Fruit fly (Drosophila melanogaster) whole organism, embryonic: ENCODE measurements around the gene CG4267.

Experiments
- BtbVII ChIP-seq: fragments of 200-800 bp; sonication (Bioruptor generic); optimal IDR thresholded peaks from 3 replicates; lab custom pipeline; 2017; ENCODE audit warnings: missing biosample characterization, mild to moderate bottlenecking, missing genetic modification characterization
- CG10565 ChIP-seq: fragments of 200-800 bp; sonication (Bioruptor generic); optimal IDR thresholded peaks from 3 replicates; lab custom pipeline; 2016; ENCODE audit warnings: missing biosample characterization, mild to moderate bottlenecking, missing genetic modification characterization
- CG12942 ChIP-seq: fragments of 200-800 bp; sonication (Bioruptor generic); optimal IDR thresholded peaks from 3 replicates; lab custom pipeline; 2016; ENCODE audit warnings: missing biosample characterization, missing genetic modification characterization
- CG13624 ChIP-seq: fragments of 200-800 bp; sonication (Bioruptor generic); optimal IDR thresholded peaks from 2 replicates; lab custom pipeline; 2016; ENCODE audit warnings: missing biosample characterization, missing genetic modification characterization
- CG14965 ChIP-seq: fragments of 200-800 bp; sonication (Bioruptor generic); optimal IDR thresholded peaks from 2 replicates; lab custom pipeline; 2016; ENCODE audit warnings: missing biosample characterization, missing genetic modification characterization, borderline replicate concordance
- CG1603 ChIP-seq: fragments of 200-800 bp; sonication (Bioruptor generic); optimal IDR thresholded peaks from 2 replicates; lab custom pipeline; 2019; ENCODE audit warnings: missing biosample characterization, mild to moderate bottlenecking, missing genetic modification characterization, moderate library complexity
- CG17912 ChIP-seq: fragments of 200-800 bp; sonication (Bioruptor generic); optimal IDR thresholded peaks from 2 replicates; lab custom pipeline; 2018; ENCODE audit warnings: missing biosample characterization, mild to moderate bottlenecking, missing genetic modification characterization
- CG2116 ChIP-seq: fragments of 200-800 bp; sonication (Bioruptor generic); optimal IDR thresholded peaks from 3 replicates; lab custom pipeline; 2018; ENCODE audit warnings: missing biosample characterization, mild to moderate bottlenecking, missing genetic modification characterization
- CG34422 ChIP-seq: fragments of 200-800 bp; sonication (Bioruptor generic); IDR thresholded peaks from 3 replicates; pipeline ENCODE4 v1.3.6; 2022; ENCODE audit warnings: missing biosample characterization, missing genetic modification characterization
- CG6654 ChIP-seq: fragments of 200-800 bp; sonication (Bioruptor generic); optimal IDR thresholded peaks from 2 replicates; lab custom pipeline; 2017; ENCODE audit warnings: missing biosample characterization, mild to moderate bottlenecking, missing genetic modification characterization
- CG6813 ChIP-seq: fragments of 200-800 bp; sonication (Bioruptor generic); optimal IDR thresholded peaks from 2 replicates; lab custom pipeline; 2017; ENCODE audit warnings: missing biosample characterization, missing genetic modification characterization, mild to moderate bottlenecking, moderate library complexity, missing genetic modification reagents
- CG9609 ChIP-seq: fragments of 200-800 bp; sonication (Bioruptor generic); optimal IDR thresholded peaks from 3 replicates; lab custom pipeline; 2016; ENCODE audit warnings: missing biosample characterization, missing genetic modification characterization
- CG9817 ChIP-seq: fragments of 200-800 bp; sonication (Bioruptor generic); optimal IDR thresholded peaks from 2 replicates; lab custom pipeline; 2018; ENCODE audit warnings: missing biosample characterization, mild to moderate bottlenecking, missing genetic modification characterization, moderate library complexity
- CG9876 ChIP-seq: fragments of 200-800 bp; sonication (Bioruptor generic); optimal IDR thresholded peaks from 2 replicates; lab custom pipeline; 2016; ENCODE audit warnings: missing biosample characterization, missing genetic modification characterization
- CG9932 ChIP-seq: fragments of 200-800 bp; sonication (Bioruptor generic); IDR thresholded peaks from 2 replicates; pipeline ENCODE4 v1.3.6; 2022; ENCODE audit warnings: missing biosample characterization, missing genetic modification characterization
- Deaf1 ChIP-seq: fragments of 200-800 bp; optimal IDR thresholded peaks from 3 replicates; lab custom pipeline; 2019; ENCODE audit warnings: missing biosample characterization, mild to moderate bottlenecking, missing genetic modification characterization, moderate library complexity
- Fer3 ChIP-seq: fragments of 200-800 bp; sonication (Bioruptor generic); optimal IDR thresholded peaks from 2 replicates; lab custom pipeline; 2018; ENCODE audit warnings: missing biosample characterization, mild to moderate bottlenecking, missing genetic modification characterization, moderate library complexity
- HLHmδ ChIP-seq: fragments of 200-800 bp; sonication (Bioruptor generic); optimal IDR thresholded peaks from 2 replicates; lab custom pipeline; 2018; ENCODE audit warnings: missing biosample characterization, mild to moderate bottlenecking, missing genetic modification characterization, moderate library complexity
- Hsf ChIP-seq: fragments of 200-800 bp; sonication (Bioruptor generic); optimal IDR thresholded peaks from 3 replicates; lab custom pipeline; 2016; ENCODE audit warnings: missing biosample characterization, missing genetic modification characterization
- Kr ChIP-seq: fragments of 200-800 bp; sonication (Bioruptor generic); optimal IDR thresholded peaks from 2 replicates; lab custom pipeline; 2017; ENCODE audit warnings: missing biosample characterization, mild to moderate bottlenecking, missing genetic modification characterization
- Max ChIP-seq: fragments of 200-800 bp; sonication (Bioruptor generic); optimal IDR thresholded peaks from 2 replicates; lab custom pipeline; 2016; ENCODE audit warnings: missing biosample characterization, mild to moderate bottlenecking, missing genetic modification characterization
- Opbp ChIP-seq: fragments of 200-800 bp; sonication (Bioruptor generic); IDR thresholded peaks from 3 replicates; pipeline ENCODE4 v1.3.6; 2022; ENCODE audit warnings: missing biosample characterization, missing genetic modification characterization; ENCODE audit not compliant: partially characterized antibody
- Pdp1 ChIP-seq, 2 experiments: fragments of 200-800 bp; sonication (Bioruptor generic); optimal IDR thresholded peaks; 3 replicates each; lab custom pipeline; 2016; ENCODE audit warnings: missing biosample characterization in 2 of 2, missing genetic modification characterization in 2 of 2, mild to moderate bottlenecking in 1 of 2, moderate library complexity in 1 of 2
- Rx ChIP-seq: fragments of 200-800 bp; sonication (Bioruptor generic); IDR thresholded peaks from 2 replicates; pipeline ENCODE4 v1.3.6; 2022; ENCODE audit warnings: missing biosample characterization, missing genetic modification characterization
- amos ChIP-seq: fragments of 200-800 bp; sonication (Bioruptor generic); IDR thresholded peaks from 2 replicates; pipeline ENCODE4 v1.3.6; 2022; ENCODE audit warnings: missing biosample characterization, missing genetic modification characterization; ENCODE audit not compliant: partially characterized antibody
- ara ChIP-seq: fragments of 200-800 bp; sonication (Bioruptor generic); IDR thresholded peaks from 2 replicates; pipeline ENCODE4 v1.3.6; 2022; ENCODE audit warnings: missing biosample characterization, missing genetic modification characterization
- bsh ChIP-seq, 2 experiments: fragments of 200-800 bp; sonication (Bioruptor generic); optimal IDR thresholded peaks; 2 replicates each; lab custom pipeline; 2017 to 2018; ENCODE audit warnings: mild to moderate bottlenecking in 2 of 2, missing biosample characterization in 2 of 2, missing genetic modification characterization in 2 of 2, moderate library complexity in 1 of 2
- chm ChIP-seq: fragments of 200-800 bp; sonication (Bioruptor generic); IDR thresholded peaks from 2 replicates; pipeline ENCODE4 v1.3.6; 2022; ENCODE audit warnings: missing biosample characterization, missing genetic modification characterization
- dati ChIP-seq: fragments of 200-800 bp; sonication (Bioruptor generic); IDR thresholded peaks from 2 replicates; pipeline ENCODE4 v1.3.6; 2022; ENCODE audit warnings: missing biosample characterization, missing genetic modification characterization
- gcm ChIP-seq: fragments of 200-800 bp; sonication (Bioruptor generic); optimal IDR thresholded peaks from 2 replicates; lab custom pipeline; 2019; ENCODE audit warnings: missing biosample characterization, mild to moderate bottlenecking, missing genetic modification characterization, moderate library complexity
- grn ChIP-seq: fragments of 200-800 bp; sonication (Bioruptor generic); optimal IDR thresholded peaks from 3 replicates; lab custom pipeline; 2017; ENCODE audit warnings: missing biosample characterization, missing genetic modification characterization
- gsb ChIP-seq: fragments of 200-800 bp; sonication (Bioruptor generic); IDR thresholded peaks from 2 replicates; pipeline ENCODE4 v1.3.6; 2022; ENCODE audit warnings: missing biosample characterization, missing genetic modification characterization
- hb ChIP-seq: fragments of 200-800 bp; sonication (Bioruptor generic); IDR thresholded peaks from 3 replicates; pipeline ENCODE4 v1.3.6; 2022; ENCODE audit warnings: missing biosample characterization, missing genetic modification characterization; ENCODE audit not compliant: partially characterized antibody
- her ChIP-seq: fragments of 200-800 bp; sonication (Bioruptor generic); optimal IDR thresholded peaks from 2 replicates; lab custom pipeline; 2016; ENCODE audit warnings: missing biosample characterization, missing genetic modification characterization
- lilli ChIP-seq: fragments of 200-800 bp; sonication (Bioruptor generic); optimal IDR thresholded peaks from 3 replicates; lab custom pipeline; 2016; ENCODE audit warnings: missing biosample characterization, missing genetic modification characterization
- lov ChIP-seq, 2 experiments: fragments of 200-800 bp in 1 of 2; fragments of >200 bp in 1 of 2; sonication (Bioruptor generic) in 1 of 2; IDR thresholded peaks in 1 of 2; optimal IDR thresholded peaks in 1 of 2; 2 replicates in 1 of 2; 3 replicates in 1 of 2; pipeline versions ENCODE4 v1.3.6 to Lab custom; 2017 to 2022; ENCODE audit warnings: missing biosample characterization in 1 of 2, missing genetic modification characterization in 1 of 2
- luna ChIP-seq: fragments of 200-800 bp; sonication (Bioruptor generic); optimal IDR thresholded peaks from 2 replicates; lab custom pipeline; 2016; ENCODE audit warnings: missing biosample characterization, missing genetic modification characterization
- otp ChIP-seq: fragments of 200-800 bp; sonication (Bioruptor generic); IDR thresholded peaks from 3 replicates; pipeline ENCODE4, ENCODE4 v1.3.6; 2022; ENCODE audit warnings: missing biosample characterization, missing genetic modification characterization
- pb ChIP-seq: fragments of 200-800 bp; sonication (Bioruptor generic); optimal IDR thresholded peaks from 3 replicates; lab custom pipeline; 2016; ENCODE audit warnings: missing biosample characterization, missing genetic modification characterization
- sna ChIP-seq: fragments of 200-800 bp; sonication (Bioruptor generic); IDR thresholded peaks from 2 replicates; pipeline ENCODE4 v1.3.6; 2022; ENCODE audit warnings: missing biosample characterization, missing genetic modification characterization; ENCODE audit not compliant: partially characterized antibody
- so ChIP-seq: fragments of 200-800 bp; sonication (Bioruptor generic); IDR thresholded peaks from 3 replicates; pipeline ENCODE4 v1.3.6; 2022; ENCODE audit warnings: missing biosample characterization, missing genetic modification characterization
- stwl ChIP-seq: fragments of 200-800 bp; sonication (Bioruptor generic); optimal IDR thresholded peaks from 3 replicates; lab custom pipeline; 2018; ENCODE audit warnings: missing biosample characterization, mild to moderate bottlenecking, missing genetic modification characterization, moderate library complexity
- sug ChIP-seq: fragments of 200-800 bp; optimal IDR thresholded peaks from 2 replicates; lab custom pipeline; 2019; ENCODE audit warnings: missing biosample characterization, mild to moderate bottlenecking, missing genetic modification characterization, moderate library complexity
- tap ChIP-seq: fragments of 200-800 bp; optimal IDR thresholded peaks from 3 replicates; lab custom pipeline; 2019; ENCODE audit warnings: missing biosample characterization, mild to moderate bottlenecking, missing genetic modification characterization, moderate library complexity
- tna ChIP-seq: fragments of 200-800 bp; sonication (Bioruptor generic); IDR thresholded peaks from 2 replicates; pipeline ENCODE4 v1.3.6; 2022; ENCODE audit warnings: missing biosample characterization, missing genetic modification characterization; ENCODE audit not compliant: partially characterized antibody
- tup ChIP-seq: fragments of 200-800 bp; sonication (Bioruptor generic); optimal IDR thresholded peaks from 2 replicates; lab custom pipeline; 2016; ENCODE audit warnings: missing biosample characterization, mild to moderate bottlenecking, missing genetic modification characterization, moderate library complexity
- vvl ChIP-seq: fragments of 200-800 bp; sonication (Bioruptor generic); IDR thresholded peaks from 2 replicates; pipeline ENCODE4 v1.3.6; 2022; ENCODE audit warnings: missing biosample characterization, missing genetic modification characterization
- zf30C ChIP-seq: fragments of 200-800 bp; sonication (Bioruptor generic); optimal IDR thresholded peaks from 3 replicates; lab custom pipeline; 2018; ENCODE audit warnings: missing biosample characterization, mild to moderate bottlenecking, missing genetic modification characterization
- zfh1 ChIP-seq: fragments of 200-800 bp; sonication (Bioruptor generic); IDR thresholded peaks from 3 replicates; pipeline ENCODE4 v1.3.6; 2022; ENCODE audit warnings: missing biosample characterization, missing genetic modification characterization

Gene CG4267

DNA sequence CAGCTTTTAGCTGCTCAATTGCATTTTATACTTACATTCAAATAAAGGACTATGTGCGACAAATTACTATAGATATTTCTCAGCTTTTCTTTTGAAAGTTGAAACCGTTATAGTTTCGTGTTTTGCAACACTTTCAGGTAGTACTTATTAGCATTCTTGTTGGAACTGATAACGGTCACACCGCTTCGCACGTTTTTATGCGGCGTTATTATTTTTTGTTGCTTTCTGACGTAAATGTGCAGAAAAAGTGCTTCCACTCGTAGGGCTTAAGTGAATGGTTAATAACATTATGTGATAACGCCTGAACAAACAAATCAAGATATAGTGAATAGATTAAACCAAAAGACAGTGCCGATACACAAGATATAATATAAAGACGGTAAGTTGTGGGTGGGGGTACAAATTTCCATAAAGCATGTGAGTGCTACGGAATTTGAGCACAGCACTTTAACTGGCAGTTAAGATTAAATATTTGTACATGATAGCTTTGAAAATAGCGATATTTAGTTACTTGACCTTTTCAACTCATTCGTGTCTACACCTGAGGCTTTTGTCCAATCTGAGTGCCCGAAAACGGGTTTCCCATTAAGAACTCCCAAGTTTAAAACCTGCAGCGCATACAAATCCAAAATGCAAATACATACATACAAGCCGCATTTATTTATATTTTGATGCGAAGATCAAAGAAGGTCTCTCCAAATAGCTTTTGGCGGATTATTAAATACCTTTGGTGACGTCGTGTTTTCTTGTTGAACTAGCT is 21.4 kb upstream of the CG4267 start, which contains the start of gene papi (continued):
- TF ChIP-seq CG1603, result peak; percentile 34
- no peak for TF ChIP-seq CG6813
- TF ChIP-seq tna (GFP tag; lab: Robert Waterston, UW), result no peak
- no peak for TF ChIP-seq sna (GFP tag; lab: Robert Waterston, UW)
- no peak for TF ChIP-seq CG2116
- no peak for TF ChIP-seq ara (GFP tag; lab: Robert Waterston, UW)
- peak; percentile 46 for TF ChIP-seq stwl (tag; lab: Kevin White, UChicago)
- no peak for TF ChIP-seq CG9817
- TF ChIP-seq zf30C (GFP tag; lab: Kevin White, UChicago), result no peak
- TF ChIP-seq sug (tag; lab: Kevin White, UChicago), result peak; percentile 6
- TF ChIP-seq CG13624 (GFP tag; lab: Kevin White, UChicago), result peak; percentile 4
- no peak for TF ChIP-seq gsb (GFP tag; lab: Robert Waterston, UW)
- no peak for TF ChIP-seq lov (optimal IDR thresholded peaks at IDR 0.05; lab: Kevin White, UChicago)
- TF ChIP-seq lov (GFP tag; IDR thresholded peaks at IDR 0.05; lab: Robert Waterston, UW), result no peak
- TF ChIP-seq Pdp1 (GFP tag; optimal IDR thresholded peaks at IDR 0.05; lab: Kevin White, UChicago), result peak in 1 of 2 experiments; percentile 91
- no peak for TF ChIP-seq so (GFP tag; lab: Robert Waterston, UW)
- no peak for TF ChIP-seq dati (GFP tag; lab: Robert Waterston, UW)
- TF ChIP-seq CG17912 (GFP tag; lab: Kevin White, UChicago), result no peak
- TF ChIP-seq Rx, result no peak
- TF ChIP-seq gcm (GFP tag; lab: Kevin White, UChicago), result no peak
- no peak for TF ChIP-seq CG9876 (GFP tag; lab: Kevin White, UChicago)
- TF ChIP-seq Opbp (GFP tag; lab: Robert Waterston, UW), result 0 out of 3 replicates have a peak, but pooled peaks have one; percentile 38
- TF ChIP-seq CG6654 (GFP tag; lab: Kevin White, UChicago), result no peak
- TF ChIP-seq Max (GFP tag; lab: Kevin White, UChicago), result peak; percentile 69
- TF ChIP-seq zfh1 (GFP tag; lab: Robert Waterston, UW), result no peak
- TF ChIP-seq CG12942 (GFP tag; lab: Kevin White, UChicago), result no peak
- no peak for TF ChIP-seq CG9609
- TF ChIP-seq CG9932 (GFP tag; lab: Robert Waterston, UW), result no peak
- TF ChIP-seq BtbVII (GFP tag; lab: Kevin White, UChicago), result no peak
- TF ChIP-seq CG34422 (GFP tag; lab: Robert Waterston, UW), result peak; percentile 61; the same call in 2 of the 3 replicates
- TF ChIP-seq Kr, result no peak
- TF ChIP-seq grn (GFP tag; lab: Kevin White, UChicago), result no peak
- no peak for TF ChIP-seq Hsf (GFP tag; lab: Kevin White, UChicago)
- TF ChIP-seq hb, result no peak
- peak; percentile 28 for TF ChIP-seq her (GFP tag; lab: Kevin White, UChicago)
- TF ChIP-seq amos (GFP tag; lab: Robert Waterston, UW), result no peak; the same call in 1 of the 2 replicates
- no peak for TF ChIP-seq HLHmδ (GFP tag; lab: Kevin White, UChicago)
- TF ChIP-seq Fer3, result no peak
- TF ChIP-seq tap (tag; lab: Kevin White, UChicago), result no peak
- TF ChIP-seq vvl (GFP tag; lab: Robert Waterston, UW), result no peak
- no peak for TF ChIP-seq otp
- TF ChIP-seq Deaf1, result no peak
- TF ChIP-seq CG14965 (GFP tag; lab: Kevin White, UChicago), result no peak
- TF ChIP-seq pb, result no peak
- TF ChIP-seq bsh (GFP tag; optimal IDR thresholded peaks at IDR 0.05; lab: Kevin White, UChicago), result no peak
- no peak for TF ChIP-seq CG10565 (GFP tag; lab: Kevin White, UChicago)
- TF ChIP-seq lilli (GFP tag; lab: Kevin White, UChicago), result no peak
- TF ChIP-seq luna, result peak; percentile 22
- no peak for TF ChIP-seq tup (GFP tag; lab: Kevin White, UChicago)
- no peak for TF ChIP-seq chm (GFP tag; lab: Robert Waterston, UW)
